Worm (Caenorhabditis elegans) whole organism, late embryonic: ENCODE results near the gene K09H11.15.

Experiments
- C08G9.2 ChIP-seq: sonication (generic microtip); optimal IDR thresholded peaks from 2 replicates; lab custom pipeline; 2016; ENCODE audit warnings: mild to moderate bottlenecking, missing genetic modification characterization, moderate library complexity, missing compliant biosample characterization
- C38D4.7 ChIP-seq: fragments of 200-800 bp; sonication (Bioruptor generic); optimal IDR thresholded peaks from 2 replicates; lab custom pipeline; 2018; ENCODE audit warnings: mild to moderate bottlenecking, missing genetic modification characterization, moderate library complexity, missing compliant biosample characterization
- K02D7.2 ChIP-seq: sonication (generic microtip); optimal IDR thresholded peaks from 2 replicates; lab custom pipeline; 2017; ENCODE audit warnings: mild to moderate bottlenecking, missing genetic modification characterization, missing compliant biosample characterization
- T23F11.4 ChIP-seq: fragments of 200-800 bp; sonication (Bioruptor generic); optimal IDR thresholded peaks from 2 replicates; lab custom pipeline; 2018; ENCODE audit warnings: mild to moderate bottlenecking, missing genetic modification characterization, missing compliant biosample characterization
- ahr-1 ChIP-seq: sonication (generic microtip); optimal IDR thresholded peaks from 2 replicates; lab custom pipeline; 2016; ENCODE audit warnings: missing genetic modification characterization, missing compliant biosample characterization
- ceh-14 ChIP-seq: sonication (generic microtip); optimal IDR thresholded peaks from 2 replicates; lab custom pipeline; 2016; ENCODE audit warnings: missing genotype, missing genetic modification characterization, missing compliant biosample characterization
- ceh-19 ChIP-seq: fragments of 200-800 bp; sonication (Bioruptor generic); optimal IDR thresholded peaks from 2 replicates; lab custom pipeline; 2018; ENCODE audit warnings: mild to moderate bottlenecking, missing genetic modification characterization, missing compliant biosample characterization
- ceh-22 ChIP-seq: sonication (generic microtip); optimal IDR thresholded peaks from 2 replicates; lab custom pipeline; 2017; ENCODE audit warnings: missing biosample characterization, missing genetic modification characterization
- ceh-30 ChIP-seq: fragments of 150-350 bp; optimal IDR thresholded peaks from 2 replicates; lab custom pipeline; 2014; ENCODE audit warnings: missing biosample characterization, missing genetic modification characterization
- ceh-45 ChIP-seq: fragments of 200-800 bp; sonication (Bioruptor generic); IDR thresholded peaks from 2 replicates; pipeline ENCODE4 v1.3.6; 2022; ENCODE audit warnings: missing genetic modification reagents, missing genetic modification characterization, missing compliant biosample characterization
- ceh-48 ChIP-seq: sonication (generic microtip); optimal IDR thresholded peaks from 2 replicates; lab custom pipeline; 2016; ENCODE audit warnings: missing genetic modification characterization, inconsistent platforms, missing compliant biosample characterization
- ceh-6 ChIP-seq: fragments of 200-800 bp; sonication (Bioruptor generic); optimal IDR thresholded peaks from 2 replicates; lab custom pipeline; 2018; ENCODE audit warnings: mild to moderate bottlenecking, missing genetic modification characterization, missing compliant biosample characterization
- ceh-9 ChIP-seq: sonication (generic microtip); optimal IDR thresholded peaks from 2 replicates; lab custom pipeline; 2016; ENCODE audit warnings: mild to moderate bottlenecking, missing genetic modification characterization, inconsistent platforms, missing compliant biosample characterization
- che-1 ChIP-seq: sonication (generic microtip); optimal IDR thresholded peaks from 2 replicates; lab custom pipeline; 2016; ENCODE audit warnings: mild to moderate bottlenecking, missing genetic modification characterization, missing compliant biosample characterization
- dmd-4 ChIP-seq: sonication (generic microtip); optimal IDR thresholded peaks from 2 replicates; lab custom pipeline; 2016; ENCODE audit warnings: borderline replicate concordance, missing genetic modification characterization, missing compliant biosample characterization
- dve-1 ChIP-seq: sonication (generic microtip); optimal IDR thresholded peaks from 2 replicates; lab custom pipeline; 2017; ENCODE audit warnings: antibody characterized with exemption, mild to moderate bottlenecking, missing genetic modification characterization, missing compliant biosample characterization
- elt-4 ChIP-seq: sonication (generic microtip); optimal IDR thresholded peaks from 2 replicates; lab custom pipeline; 2016; ENCODE audit warnings: missing genetic modification characterization, missing compliant biosample characterization
- ets-4 ChIP-seq: sonication (generic microtip); optimal IDR thresholded peaks from 2 replicates; lab custom pipeline; 2016; ENCODE audit warnings: missing genetic modification characterization, missing compliant biosample characterization
- fkh-6 ChIP-seq: sonication (generic microtip); optimal IDR thresholded peaks from 2 replicates; lab custom pipeline; 2016; ENCODE audit warnings: missing genetic modification characterization, missing compliant biosample characterization
- hlh-13 ChIP-seq: fragments of 200-800 bp; sonication (Bioruptor generic); optimal IDR thresholded peaks from 2 replicates; lab custom pipeline; 2018; ENCODE audit warnings: mild to moderate bottlenecking, missing genetic modification characterization, missing compliant biosample characterization
- hlh-15 ChIP-seq: sonication (generic microtip); optimal IDR thresholded peaks from 2 replicates; lab custom pipeline; 2016; ENCODE audit warnings: missing genetic modification characterization, missing compliant biosample characterization
- hlh-30 ChIP-seq: sonication (generic microtip); optimal IDR thresholded peaks from 2 replicates; lab custom pipeline; 2017; ENCODE audit warnings: antibody characterized with exemption, missing genetic modification characterization, missing compliant biosample characterization; ENCODE audit not compliant: insufficient read depth
- hlh-6 ChIP-seq: sonication (generic microtip); optimal IDR thresholded peaks from 2 replicates; lab custom pipeline; 2016; ENCODE audit warnings: missing genotype, missing genetic modification characterization, missing compliant biosample characterization
- lin-11 ChIP-seq: fragments of 200-800 bp; sonication (Bioruptor generic); optimal IDR thresholded peaks from 2 replicates; lab custom pipeline; 2018; ENCODE audit warnings: mild to moderate bottlenecking, missing genetic modification characterization, missing compliant biosample characterization
- odd-2 ChIP-seq: sonication (generic microtip); optimal IDR thresholded peaks from 2 replicates; lab custom pipeline; 2017; ENCODE audit warnings: antibody characterized with exemption, mild to moderate bottlenecking, missing genetic modification characterization, missing compliant biosample characterization
- pat-9 ChIP-seq: fragments of 200-800 bp; sonication (Bioruptor generic); optimal IDR thresholded peaks from 2 replicates; lab custom pipeline; 2018; ENCODE audit warnings: mild to moderate bottlenecking, missing genetic modification characterization, moderate library complexity, missing compliant biosample characterization
- pha-4 ChIP-seq: fragments of 150-350 bp; optimal IDR thresholded peaks from 2 replicates; lab custom pipeline; 2018; ENCODE audit warnings: missing biosample characterization, missing genetic modification reagents, missing genetic modification characterization
- ref-2 ChIP-seq: sonication (generic microtip); optimal IDR thresholded peaks from 2 replicates; lab custom pipeline; 2016; ENCODE audit warnings: missing genetic modification characterization, missing compliant biosample characterization
- rnt-1 ChIP-seq: sonication (generic microtip); optimal IDR thresholded peaks from 2 replicates; lab custom pipeline; 2016; ENCODE audit warnings: missing genetic modification characterization, missing compliant biosample characterization
- sdc-2 ChIP-seq: sonication (generic microtip); optimal IDR thresholded peaks from 2 replicates; lab custom pipeline; 2016; ENCODE audit warnings: missing genotype, missing genetic modification characterization, missing compliant biosample characterization
- sox-2 ChIP-seq: fragments of 200-800 bp; sonication (Bioruptor generic); IDR thresholded peaks from 2 replicates; pipeline ENCODE4 v1.3.6; 2022; ENCODE audit warnings: missing genetic modification reagents, missing genetic modification characterization, missing compliant biosample characterization
- sox-4 ChIP-seq: sonication (generic microtip); optimal IDR thresholded peaks from 2 replicates; lab custom pipeline; 2017; ENCODE audit warnings: mild to moderate bottlenecking, missing genetic modification characterization, inconsistent platforms, missing compliant biosample characterization
- syd-9 ChIP-seq: sonication (generic microtip); optimal IDR thresholded peaks from 2 replicates; lab custom pipeline; 2016; ENCODE audit warnings: mild to moderate bottlenecking, missing genetic modification characterization, moderate library complexity, missing compliant biosample characterization
- tbx-2 ChIP-seq: sonication (generic microtip); optimal IDR thresholded peaks from 2 replicates; lab custom pipeline; 2016; ENCODE audit warnings: missing genetic modification characterization, missing compliant biosample characterization
- unc-3 ChIP-seq, 2 experiments: fragments of 200-800 bp in 1 of 2; sonication (Bioruptor generic) in 1 of 2; sonication (generic microtip) in 1 of 2; conservative IDR thresholded peaks in 1 of 2; optimal IDR thresholded peaks in 1 of 2; 2 replicates each; pipeline versions ENCODE4 v1.3.6 to Lab custom; 2016 to 2022; ENCODE audit warnings: missing compliant biosample characterization in 2 of 2, missing genetic modification characterization in 2 of 2, missing genetic modification reagents in 1 of 2
- unc-55 ChIP-seq: sonication (generic microtip); optimal IDR thresholded peaks from 2 replicates; lab custom pipeline; 2017; ENCODE audit warnings: missing biosample characterization, missing genetic modification reagents, missing genetic modification characterization

K09H11.15 gene

DNA sequence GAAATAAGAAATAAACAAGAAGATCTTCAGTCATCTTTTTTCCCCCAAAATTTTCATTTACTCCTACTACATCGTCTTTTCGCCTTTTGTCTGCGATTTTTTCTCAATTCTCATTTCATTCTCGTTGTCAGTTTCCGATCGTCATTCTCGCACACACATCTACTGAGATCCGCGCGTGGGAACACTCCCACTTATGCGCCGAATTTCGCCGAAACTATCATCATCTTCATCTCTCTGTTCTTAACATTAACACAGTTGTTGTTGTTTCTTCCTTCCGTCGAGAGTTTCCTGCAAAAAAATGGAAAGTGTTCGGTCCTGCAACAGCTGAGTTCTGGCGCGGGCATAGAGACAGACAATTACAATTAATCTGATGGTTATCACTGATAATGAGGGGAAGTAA lies 33.1 kb downstream of the K09H11.15 start:
- no peak for TF ChIP-seq ceh-6 (GFP tag; lab: Kevin White, UChicago)
- no peak for TF ChIP-seq ceh-19 (GFP tag; lab: Kevin White, UChicago)
- TF ChIP-seq ref-2 (tag; lab: Kevin White, UChicago): no peak
- no peak for TF ChIP-seq hlh-15 (tag; lab: Kevin White, UChicago)
- TF ChIP-seq unc-55 (GFP tag; lab: Kevin White, UChicago): no peak
- TF ChIP-seq lin-11 (tag; lab: Kevin White, UChicago): no peak
- no peak for TF ChIP-seq odd-2 (tag; lab: Kevin White, UChicago)
- no peak for TF ChIP-seq sox-2 (GFP tag; lab: Robert Waterston, UW)
- TF ChIP-seq tbx-2 (tag; lab: Kevin White, UChicago): no peak
- no peak for TF ChIP-seq T23F11.4 (GFP tag; lab: Kevin White, UChicago)
- no peak for TF ChIP-seq sox-4 (tag; lab: Kevin White, UChicago)
- TF ChIP-seq elt-4 (tag; lab: Kevin White, UChicago): no peak
- TF ChIP-seq hlh-13: no peak
- TF ChIP-seq pat-9 (tag; lab: Kevin White, UChicago): no peak
- TF ChIP-seq ceh-22 (tag; lab: Kevin White, UChicago): no peak
- TF ChIP-seq dve-1 (tag; lab: Kevin White, UChicago): no peak

DNA sequence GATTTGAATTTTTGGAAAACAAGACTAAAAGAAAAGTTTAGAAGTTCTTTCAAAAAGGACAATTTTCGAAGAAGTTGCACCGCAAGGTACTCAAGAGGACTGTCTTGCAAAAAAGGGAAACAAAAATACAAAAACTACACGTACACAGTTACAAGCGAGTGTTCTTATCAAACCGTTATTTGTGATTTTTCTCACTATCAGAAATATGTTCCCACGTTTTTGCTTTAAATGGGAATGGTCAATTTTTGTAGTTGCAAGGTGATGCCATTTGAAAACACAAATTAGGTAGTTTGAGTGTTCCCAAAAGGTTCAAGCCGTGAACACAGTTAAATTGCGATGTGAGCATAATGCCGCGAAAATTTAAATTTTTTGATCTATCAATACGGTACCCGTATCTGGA lies 34.5 kb downstream of the K09H11.15 start:
- TF ChIP-seq pha-4 (tag; lab: Kevin White, UChicago) (no peak), ceh-19 (GFP tag; lab: Kevin White, UChicago) (no peak), ceh-45 (GFP tag; lab: Robert Waterston, UW) (no peak), unc-3 (GFP tag; conservative IDR thresholded peaks at IDR 0.05; lab: Robert Waterston, UW) (no peak), unc-3 (tag; optimal IDR thresholded peaks at IDR 0.05; lab: Kevin White, UChicago) (no peak), K02D7.2 (no peak), rnt-1 (tag; lab: Kevin White, UChicago) (no peak), syd-9 (tag; lab: Kevin White, UChicago) (no peak), sox-2 (GFP tag; lab: Robert Waterston, UW) (no peak), fkh-6 (tag; lab: Kevin White, UChicago) (no peak), ceh-22 (tag; lab: Kevin White, UChicago) (no peak), hlh-6 (tag; lab: Kevin White, UChicago) (no peak), ceh-48 (no peak), hlh-30 (no peak), dmd-4 (tag; lab: Kevin White, UChicago) (no peak)

DNA sequence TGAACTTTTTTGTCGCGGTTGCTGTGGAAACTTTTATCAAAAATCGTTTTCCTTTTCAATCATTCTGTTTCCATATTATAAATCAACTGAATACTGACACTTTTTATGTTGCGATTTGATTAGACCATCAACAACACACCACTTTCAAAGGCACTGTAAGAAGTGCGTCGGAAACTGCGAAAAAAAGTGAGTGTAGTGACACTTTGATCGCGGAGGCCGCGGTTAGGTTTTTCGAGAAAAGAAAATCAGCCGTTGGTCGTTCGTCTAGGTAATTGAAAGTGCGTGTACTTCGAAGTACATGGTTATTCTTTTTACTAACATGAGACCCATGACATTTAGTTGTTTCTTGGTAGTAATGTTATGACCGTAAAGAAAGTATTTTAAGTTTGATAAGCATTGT lies 35.0 kb downstream of the K09H11.15 start:
- no peak for TF ChIP-seq T23F11.4 (GFP tag; lab: Kevin White, UChicago)
- TF ChIP-seq C38D4.7 (GFP tag; lab: Kevin White, UChicago): no peak
- no peak for TF ChIP-seq K02D7.2
- TF ChIP-seq ahr-1: no peak
- TF ChIP-seq ets-4 (tag; lab: Kevin White, UChicago): no peak
- TF ChIP-seq sox-2 (GFP tag; lab: Robert Waterston, UW): no peak
- no peak for TF ChIP-seq ceh-30 (tag; lab: Kevin White, UChicago)
- TF ChIP-seq lin-11 (tag; lab: Kevin White, UChicago): no peak
- TF ChIP-seq ceh-14: no peak
- no peak for TF ChIP-seq ceh-9 (tag; lab: Kevin White, UChicago)
- TF ChIP-seq sdc-2: no peak
- no peak for TF ChIP-seq C08G9.2
- TF ChIP-seq hlh-30: no peak
- TF ChIP-seq che-1 (tag; lab: Kevin White, UChicago): no peak
- no peak for TF ChIP-seq ceh-19 (GFP tag; lab: Kevin White, UChicago)
- no peak for TF ChIP-seq pat-9 (tag; lab: Kevin White, UChicago)
